Worm (Caenorhabditis elegans): ENCODE measurements around the gene F14H12.3.

ce11 chrX:4294957-4295356, 49.1 kb upstream of the F14H12.3 start:
- TF ChIP-seq ces-1 (GFP tag; optimal IDR thresholded peaks at IDR 0.05) (no peak), unc-62 (GFP tag; optimal IDR thresholded peaks at IDR 0.05) (no peak), snpc-4 (tag; optimal IDR thresholded peaks at IDR 0.05) (no peak), hlh-1 (tag; optimal IDR thresholded peaks at IDR 0.05) (peak; percentile 63), ztf-11 (tag; optimal IDR thresholded peaks at IDR 0.05) (no peak), nhr-28 (tag; optimal IDR thresholded peaks at IDR 0.05) (no peak), nhr-12 (tag; optimal IDR thresholded peaks at IDR 0.05) (no peak), ceh-39 (tag; optimal IDR thresholded peaks at IDR 0.05) (no peak), ceh-83 (GFP tag; optimal IDR thresholded peaks at IDR 0.05) (peak; percentile 37), nhr-76 (tag; optimal IDR thresholded peaks at IDR 0.05) (no peak), mep-1 (tag; optimal IDR thresholded peaks at IDR 0.05) (no peak), lsy-2 (tag; optimal IDR thresholded peaks at IDR 0.05) (no peak)
